Worm (Caenorhabditis elegans) whole organism, L2 larva: ENCODE results near the gene ebax-1.

Experiments
- C34F6.9 ChIP-seq: fragments of 150-350 bp; optimal IDR thresholded peaks from 2 replicates; lab custom pipeline; 2014; ENCODE audit warnings: missing biosample characterization, missing genetic modification characterization
- F13H6.1 ChIP-seq: sonication (generic microtip); optimal IDR thresholded peaks from 2 replicates; lab custom pipeline; 2016; ENCODE audit warnings: missing genetic modification characterization, missing compliant biosample characterization
- R02D3.7 ChIP-seq: fragments of 150-350 bp; optimal IDR thresholded peaks from 2 replicates; lab custom pipeline; 2014; ENCODE audit warnings: missing biosample characterization, missing genetic modification characterization
- Y55F3AM.14 ChIP-seq: fragments of 200-800 bp; sonication (Bioruptor generic); optimal IDR thresholded peaks from 2 replicates; lab custom pipeline; 2018; ENCODE audit warnings: mild to moderate bottlenecking, missing genetic modification characterization, missing compliant biosample characterization
- ZK546.5 ChIP-seq: sonication (generic microtip); optimal IDR thresholded peaks from 2 replicates; lab custom pipeline; 2017; ENCODE audit warnings: missing biosample characterization, missing genetic modification characterization
- alr-1 ChIP-seq: fragments of 150-350 bp; optimal IDR thresholded peaks from 2 replicates; lab custom pipeline; 2014; ENCODE audit warnings: missing biosample characterization, missing genetic modification characterization
- aly-2 ChIP-seq: fragments of 150-350 bp; optimal IDR thresholded peaks from 2 replicates; lab custom pipeline; 2014; ENCODE audit warnings: missing biosample characterization, missing genetic modification characterization
- ama-1 ChIP-seq: fragments of 150-350 bp; optimal IDR thresholded peaks from 2 replicates; lab custom pipeline; 2018; ENCODE audit warnings: inconsistent platforms
- blmp-1 ChIP-seq: sonication (generic microtip); optimal IDR thresholded peaks from 2 replicates; lab custom pipeline; 2017; ENCODE audit warnings: missing genetic modification characterization, mild to moderate bottlenecking, missing compliant biosample characterization, antibody characterized with exemption, moderate library complexity; ENCODE audit not compliant: insufficient read depth
- ceh-16 ChIP-seq: fragments of 150-350 bp; optimal IDR thresholded peaks from 2 replicates; lab custom pipeline; 2014; ENCODE audit warnings: missing biosample characterization, missing genetic modification characterization
- ceh-82 ChIP-seq: fragments of 150-350 bp; optimal IDR thresholded peaks from 2 replicates; lab custom pipeline; 2014; ENCODE audit warnings: missing biosample characterization, missing genetic modification characterization
- crh-2 ChIP-seq: sonication (generic microtip); optimal IDR thresholded peaks from 2 replicates; lab custom pipeline; 2017; ENCODE audit warnings: missing biosample characterization, missing genetic modification characterization
- dmd-4 ChIP-seq: sonication (generic microtip); optimal IDR thresholded peaks from 2 replicates; lab custom pipeline; 2017; ENCODE audit warnings: missing biosample characterization, missing genetic modification characterization
- egl-27 ChIP-seq: sonication (generic microtip); optimal IDR thresholded peaks from 3 replicates; lab custom pipeline; 2017; ENCODE audit warnings: missing biosample characterization, missing genetic modification reagents, missing genetic modification characterization
- elt-3 ChIP-seq: sonication (generic microtip); optimal IDR thresholded peaks from 2 replicates; lab custom pipeline; 2017; ENCODE audit warnings: missing biosample characterization, missing genetic modification characterization
- fos-1 ChIP-seq: fragments of 150-350 bp; optimal IDR thresholded peaks from 2 replicates; lab custom pipeline; 2014; ENCODE audit warnings: missing biosample characterization, missing genetic modification characterization
- gmeb-1 ChIP-seq: fragments of 150-350 bp; optimal IDR thresholded peaks from 2 replicates; lab custom pipeline; 2014; ENCODE audit warnings: missing biosample characterization, missing genetic modification characterization
- lin-11 ChIP-seq: fragments of 150-350 bp; sonication (generic microtip); optimal IDR thresholded peaks from 2 replicates; lab custom pipeline; 2014; ENCODE audit warnings: missing biosample characterization, missing genetic modification characterization, inconsistent platforms, mixed read lengths
- lin-13 ChIP-seq: fragments of 150-350 bp; optimal IDR thresholded peaks from 2 replicates; lab custom pipeline; 2014; ENCODE audit warnings: missing biosample characterization, missing genetic modification reagents, missing genetic modification characterization
- lin-39 ChIP-seq: fragments of 150-350 bp; optimal IDR thresholded peaks from 2 replicates; lab custom pipeline; 2014; ENCODE audit warnings: missing biosample characterization, missing genetic modification reagents, missing genetic modification characterization
- lsy-2 ChIP-seq, 2 experiments: fragments of 150-350 bp in 1 of 2; sonication (generic microtip) in 1 of 2; optimal IDR thresholded peaks; 2 replicates each; lab custom pipeline; 2014 to 2017; ENCODE audit warnings: missing biosample characterization in 2 of 2, missing genetic modification characterization in 2 of 2
- mab-5 ChIP-seq: fragments of 150-350 bp; optimal IDR thresholded peaks from 2 replicates; lab custom pipeline; 2014; ENCODE audit warnings: missing biosample characterization, missing genetic modification characterization
- mbf-1 ChIP-seq: sonication (generic microtip); optimal IDR thresholded peaks from 2 replicates; lab custom pipeline; 2017; ENCODE audit warnings: missing biosample characterization, missing genetic modification characterization
- mdl-1 ChIP-seq, 2 experiments: fragments of 150-350 bp in 1 of 2; sonication (generic microtip) in 1 of 2; optimal IDR thresholded peaks; 2 replicates each; lab custom pipeline; 2017; ENCODE audit warnings: missing biosample characterization in 2 of 2, missing genetic modification characterization in 2 of 2
- nhr-10 ChIP-seq: sonication (generic microtip); optimal IDR thresholded peaks from 2 replicates; lab custom pipeline; 2017; ENCODE audit warnings: missing biosample characterization, missing genetic modification characterization
- nhr-11 ChIP-seq: fragments of 150-350 bp; optimal IDR thresholded peaks from 2 replicates; lab custom pipeline; 2014; ENCODE audit warnings: missing biosample characterization, missing genetic modification characterization
- nhr-12 ChIP-seq: fragments of 150-350 bp; optimal IDR thresholded peaks from 2 replicates; lab custom pipeline; 2014; ENCODE audit warnings: missing biosample characterization, missing genetic modification characterization
- nhr-129 ChIP-seq: fragments of 150-350 bp; optimal IDR thresholded peaks from 2 replicates; lab custom pipeline; 2014; ENCODE audit warnings: missing biosample characterization, missing genetic modification characterization
- nhr-21 ChIP-seq: fragments of 150-350 bp; optimal IDR thresholded peaks from 2 replicates; lab custom pipeline; 2014; ENCODE audit warnings: missing biosample characterization, missing genetic modification characterization
- nhr-23 ChIP-seq: fragments of 150-350 bp; optimal IDR thresholded peaks from 2 replicates; lab custom pipeline; 2014; ENCODE audit warnings: missing biosample characterization, missing genetic modification reagents, missing genetic modification characterization
- nhr-237 ChIP-seq: fragments of 150-350 bp; optimal IDR thresholded peaks from 2 replicates; lab custom pipeline; 2014; ENCODE audit warnings: missing biosample characterization, missing genetic modification characterization
- nhr-25 ChIP-seq: fragments of 150-350 bp; sonication (generic microtip); optimal IDR thresholded peaks from 3 replicates; lab custom pipeline; 2014; ENCODE audit warnings: missing biosample characterization, missing genetic modification characterization
- nhr-6 ChIP-seq: fragments of 150-350 bp; optimal IDR thresholded peaks from 2 replicates; lab custom pipeline; 2014; ENCODE audit warnings: missing biosample characterization, missing genetic modification characterization
- peb-1 ChIP-seq: fragments of 150-350 bp; optimal IDR thresholded peaks from 2 replicates; lab custom pipeline; 2014; ENCODE audit warnings: missing biosample characterization, missing genetic modification characterization
- sem-4 ChIP-seq: fragments of 150-350 bp; optimal IDR thresholded peaks from 2 replicates; lab custom pipeline; 2014; ENCODE audit warnings: missing biosample characterization, missing genetic modification reagents, missing genetic modification characterization
- skn-1 ChIP-seq: sonication (generic microtip); optimal IDR thresholded peaks from 2 replicates; lab custom pipeline; 2017; ENCODE audit warnings: missing biosample characterization, missing genetic modification characterization
- sma-3 ChIP-seq: sonication (generic microtip); optimal IDR thresholded peaks from 2 replicates; lab custom pipeline; 2016; ENCODE audit warnings: missing genetic modification reagents, missing genetic modification characterization, missing compliant biosample characterization
- sma-9 ChIP-seq, 2 experiments: fragments of 150-350 bp in 1 of 2; sonication (generic microtip) in 1 of 2; optimal IDR thresholded peaks; 2 replicates each; lab custom pipeline; 2014 to 2016; ENCODE audit warnings: missing genetic modification characterization in 2 of 2, mild to moderate bottlenecking in 1 of 2, missing biosample characterization in 1 of 2, missing compliant biosample characterization in 1 of 2, missing genetic modification reagents in 1 of 2, moderate library complexity in 1 of 2
- snpc-4 ChIP-seq: fragments of 150-350 bp; optimal IDR thresholded peaks from 2 replicates; lab custom pipeline; 2014; ENCODE audit warnings: missing biosample characterization, missing genetic modification characterization
- unc-39 ChIP-seq: fragments of 150-350 bp; optimal IDR thresholded peaks from 2 replicates; lab custom pipeline; 2014; ENCODE audit warnings: missing biosample characterization, missing genetic modification characterization
- unc-55 ChIP-seq: fragments of 150-350 bp; sonication (generic microtip); optimal IDR thresholded peaks from 3 replicates; lab custom pipeline; 2014; ENCODE audit warnings: missing biosample characterization, missing genetic modification reagents, missing genetic modification characterization
- unc-62 ChIP-seq: fragments of 150-350 bp; optimal IDR thresholded peaks from 2 replicates; lab custom pipeline; 2014; ENCODE audit warnings: missing biosample characterization, missing genetic modification reagents, missing genetic modification characterization
- zag-1 ChIP-seq: fragments of 150-350 bp; optimal IDR thresholded peaks from 2 replicates; lab custom pipeline; 2014; ENCODE audit warnings: missing biosample characterization, missing genetic modification characterization
- ztf-11 ChIP-seq: sonication (generic microtip); optimal IDR thresholded peaks from 2 replicates; lab custom pipeline; 2017; ENCODE audit warnings: missing biosample characterization, missing genetic modification characterization
- ztf-4 ChIP-seq: fragments of 150-350 bp; optimal IDR thresholded peaks from 2 replicates; lab custom pipeline; 2014; ENCODE audit warnings: missing biosample characterization, missing genetic modification characterization

ebax-1 gene

DNA sequence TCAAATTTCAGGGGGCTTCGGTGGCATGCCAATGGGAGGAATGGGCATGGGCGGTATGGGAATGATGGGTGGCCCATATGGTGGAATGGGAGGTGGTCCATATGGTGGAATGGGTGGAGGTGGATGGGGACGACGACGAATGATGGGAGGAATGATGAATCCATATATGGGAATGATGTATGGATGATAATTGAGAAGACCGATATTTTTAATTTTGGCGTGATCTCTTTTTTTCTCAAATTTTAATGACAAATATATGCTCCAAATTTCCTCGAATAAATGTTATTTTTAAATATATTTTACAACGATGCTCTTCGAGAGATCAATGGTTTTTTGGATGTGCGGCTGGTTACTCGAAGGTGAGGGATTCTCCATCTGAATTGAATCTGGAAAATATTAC, 9.0 kb upstream of the ebax-1 start, which contains the start of gene Y43C5A.4:
Gene Y43C5A.4 (plus strand): TSS at position 301 of the 400 bp plus-strand sequence.
- TF ChIP-seq ztf-11 (tag; lab: Kevin White, UChicago): no peak
- no peak for TF ChIP-seq mbf-1 (tag; lab: Kevin White, UChicago)
- TF ChIP-seq nhr-21 (tag; lab: Kevin White, UChicago): no peak
- TF ChIP-seq lin-39: no peak
- TF ChIP-seq snpc-4 (tag; lab: Kevin White, UChicago): no peak
- TF ChIP-seq nhr-237 (tag; lab: Kevin White, UChicago): no peak
- TF ChIP-seq lsy-2 (tag; optimal IDR thresholded peaks at IDR 0.05; lab: Kevin White, UChicago): no peak
- no peak for TF ChIP-seq nhr-11 (tag; lab: Kevin White, UChicago)
- TF ChIP-seq ZK546.5 (tag; lab: Kevin White, UChicago): no peak
- TF ChIP-seq lin-13: no peak
- no peak for TF ChIP-seq F13H6.1
- TF ChIP-seq nhr-25 (tag; lab: Kevin White, UChicago): no peak
- no peak for TF ChIP-seq crh-2 (tag; lab: Kevin White, UChicago)
- no peak for TF ChIP-seq ceh-82 (tag; lab: Kevin White, UChicago)
- TF ChIP-seq blmp-1: no peak
- no peak for TF ChIP-seq nhr-23
- TF ChIP-seq Y55F3AM.14 (GFP tag; lab: Kevin White, UChicago): no peak
- TF ChIP-seq C34F6.9: no peak
- no peak for TF ChIP-seq skn-1 (tag; lab: Kevin White, UChicago)
- TF ChIP-seq mdl-1 (tag; optimal IDR thresholded peaks at IDR 0.05; lab: Kevin White, UChicago): no peak

DNA sequence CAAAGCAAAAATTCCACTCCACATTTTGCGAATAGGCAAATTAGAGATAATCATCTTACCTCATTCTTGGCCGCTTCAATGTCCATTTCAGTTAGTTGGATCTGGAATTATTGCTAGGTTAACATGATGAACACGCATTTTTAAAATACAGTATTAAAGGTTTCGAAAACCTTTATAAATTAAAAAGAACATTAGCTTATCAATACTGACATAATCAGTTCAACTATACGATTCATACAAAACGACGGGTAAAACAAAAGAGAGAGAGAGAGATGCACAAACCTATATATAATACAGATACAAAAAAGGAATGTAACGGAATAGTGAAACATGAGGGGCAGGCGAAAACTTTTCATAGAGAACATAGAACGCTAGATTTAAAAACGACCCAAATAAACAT, 5.3 kb upstream of the ebax-1 start, which contains the start of gene thk-1:
Gene thk-1 (minus strand): TSS at position 101 of the 400 bp plus-strand sequence.
- TF ChIP-seq F13H6.1: no peak
- no peak for TF ChIP-seq ZK546.5 (tag; lab: Kevin White, UChicago)
- peak; percentile 47 for TF ChIP-seq fos-1 (tag; lab: Kevin White, UChicago)
- TF ChIP-seq snpc-4 (tag; lab: Kevin White, UChicago): no peak
- no peak for TF ChIP-seq lin-39
- TF ChIP-seq aly-2: no peak
- TF ChIP-seq alr-1: no peak

DNA sequence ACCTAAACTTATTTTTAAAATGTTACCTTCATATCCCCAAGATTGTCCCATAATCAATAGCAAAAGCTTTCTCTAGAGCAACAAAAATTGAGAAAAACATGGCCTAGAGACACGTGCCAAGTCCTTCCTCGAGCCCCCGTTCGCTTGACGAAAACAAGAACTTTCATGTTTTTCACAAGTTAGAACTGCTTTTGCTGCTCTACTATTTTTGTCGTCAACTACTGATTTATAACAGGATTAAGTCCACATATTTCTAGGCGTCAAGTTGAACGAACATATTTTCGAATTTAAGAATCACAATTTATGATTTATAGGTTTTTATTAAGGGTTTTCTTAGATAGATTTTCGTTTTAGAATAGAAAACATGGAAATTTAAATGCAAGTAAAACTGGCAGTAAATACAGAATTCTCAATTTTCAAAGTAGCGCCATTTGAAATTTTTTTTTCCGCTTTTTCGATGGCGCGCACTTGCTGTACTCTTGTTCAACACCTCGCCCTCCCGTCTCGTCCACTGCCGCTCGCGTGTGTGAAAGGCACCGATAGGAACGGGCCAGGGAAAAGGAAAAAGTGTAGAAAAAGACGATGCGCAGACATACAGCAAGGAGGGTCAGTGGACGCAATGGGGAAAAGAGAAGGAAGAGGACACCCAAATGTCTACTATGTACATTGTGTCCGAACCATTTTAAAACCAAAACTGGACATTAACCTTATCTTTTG, 2.4 kb upstream of the ebax-1 start, which contains the start of gene rad-51:
Gene rad-51 (minus strand): TSS at position 51 of the 717 bp plus-strand sequence.
- no peak for TF ChIP-seq blmp-1
- TF ChIP-seq lin-11 (tag; lab: Kevin White, UChicago): peak; percentile 46
- TF ChIP-seq C34F6.9: peak; percentile 75
- peak; percentile 41 for TF ChIP-seq zag-1 (tag; lab: Kevin White, UChicago)
- TF ChIP-seq skn-1 (tag; lab: Kevin White, UChicago): no peak
- TF ChIP-seq nhr-10 (tag; lab: Kevin White, UChicago): no peak
- TF ChIP-seq ZK546.5 (tag; lab: Kevin White, UChicago): no peak
- TF ChIP-seq crh-2 (tag; lab: Kevin White, UChicago): peak; percentile 92
- no peak for TF ChIP-seq mbf-1 (tag; lab: Kevin White, UChicago)
- TF ChIP-seq nhr-25 (tag; lab: Kevin White, UChicago): peak; percentile 29
- TF ChIP-seq ama-1 (lab: Kevin White, UChicago): no peak
- TF ChIP-seq egl-27 (tag; lab: Kevin White, UChicago): no peak
- TF ChIP-seq ceh-82 (tag; lab: Kevin White, UChicago): no peak
- no peak for TF ChIP-seq elt-3 (tag; lab: Kevin White, UChicago)
- TF ChIP-seq lin-39: no peak
- no peak for TF ChIP-seq nhr-23
- no peak for TF ChIP-seq F13H6.1
- peak; percentile 9 for TF ChIP-seq sma-9 (GFP tag; optimal IDR thresholded peaks at IDR 0.05; lab: Kevin White, UChicago)
- TF ChIP-seq sma-9 (tag; optimal IDR thresholded peaks at IDR 0.05; lab: Kevin White, UChicago): no peak
- no peak for TF ChIP-seq ztf-11 (tag; lab: Kevin White, UChicago)
- TF ChIP-seq dmd-4 (tag; lab: Kevin White, UChicago): no peak
- TF ChIP-seq gmeb-1: peak; percentile 74
- TF ChIP-seq lsy-2 (tag; optimal IDR thresholded peaks at IDR 0.05; lab: Kevin White, UChicago): peak in 1 of 2 experiments; percentile 59
- no peak for TF ChIP-seq unc-39 (tag; lab: Kevin White, UChicago)
- peak; percentile 52 for TF ChIP-seq unc-55 (GFP tag; lab: Kevin White, UChicago)
- peak; percentile 53 for TF ChIP-seq lin-13
- TF ChIP-seq nhr-11 (tag; lab: Kevin White, UChicago): no peak
- no peak for TF ChIP-seq mab-5 (tag; lab: Kevin White, UChicago)
- TF ChIP-seq sma-3 (GFP tag; lab: Kevin White, UChicago): no peak
- TF ChIP-seq Y55F3AM.14 (GFP tag; lab: Kevin White, UChicago): no peak
- no peak for TF ChIP-seq unc-62
- TF ChIP-seq ceh-16: no peak
- no peak for TF ChIP-seq ztf-4 (tag; lab: Kevin White, UChicago)
- peak in 1 of 2 experiments; percentile 43 for TF ChIP-seq mdl-1 (tag; optimal IDR thresholded peaks at IDR 0.05; lab: Kevin White, UChicago)
- TF ChIP-seq snpc-4 (tag; lab: Kevin White, UChicago): no peak
- TF ChIP-seq nhr-129 (tag; lab: Kevin White, UChicago): peak; percentile 80
- no peak for TF ChIP-seq sem-4 (tag; lab: Kevin White, UChicago)
- TF ChIP-seq alr-1: no peak
- TF ChIP-seq aly-2: no peak
- TF ChIP-seq nhr-12 (tag; lab: Kevin White, UChicago): no peak
- TF ChIP-seq nhr-237 (tag; lab: Kevin White, UChicago): no peak
- TF ChIP-seq nhr-21 (tag; lab: Kevin White, UChicago): peak; percentile 17
- TF ChIP-seq R02D3.7: no peak
- no peak for TF ChIP-seq nhr-6 (tag; lab: Kevin White, UChicago)
- TF ChIP-seq peb-1 (tag; lab: Kevin White, UChicago): no peak
